Worm (Caenorhabditis elegans) whole organism, midembryonic: ENCODE measurements around the gene F20G2.5.

Experiments used
- T22C8.4 ChIP-seq: fragments of 200-800 bp; sonication (Bioruptor generic); IDR thresholded peaks from 2 replicates; pipeline ENCODE4 v1.3.6; 2022; ENCODE audit warnings: missing genetic modification characterization, missing compliant biosample characterization
- cog-1 ChIP-seq: sonication (generic microtip); optimal IDR thresholded peaks from 2 replicates; lab custom pipeline; 2016; ENCODE audit warnings: missing genetic modification characterization, missing compliant biosample characterization
- flt-1 ChIP-seq: fragments of 200-800 bp; sonication (Bioruptor generic); IDR thresholded peaks from 2 replicates; pipeline ENCODE4 v1.3.6; 2022; ENCODE audit warnings: missing genetic modification characterization, missing compliant biosample characterization
- klf-2 ChIP-seq: fragments of 200-800 bp; sonication (Bioruptor generic); conservative IDR thresholded peaks from 2 replicates; pipeline ENCODE4 v1.3.6; 2022; ENCODE audit warnings: missing genetic modification reagents, missing genetic modification characterization, missing compliant biosample characterization
- med-1 ChIP-seq: sonication (generic microtip); optimal IDR thresholded peaks from 2 replicates; lab custom pipeline; 2017; ENCODE audit warnings: missing genetic modification characterization, mild to moderate bottlenecking, missing compliant biosample characterization, antibody characterized with exemption, missing genetic modification reagents; ENCODE audit not compliant: insufficient read depth
- ref-1 ChIP-seq: fragments of 200-800 bp; sonication (Bioruptor generic); conservative IDR thresholded peaks from 2 replicates; pipeline ENCODE4 v1.3.6; 2022; ENCODE audit warnings: missing genetic modification reagents, missing genetic modification characterization, missing compliant biosample characterization
- tab-1 ChIP-seq: fragments of 200-800 bp; sonication (Bioruptor generic); IDR thresholded peaks from 2 replicates; pipeline ENCODE4 v1.3.6; 2022; ENCODE audit warnings: missing genetic modification characterization, missing compliant biosample characterization
- ztf-29 ChIP-seq: fragments of 200-800 bp; sonication (Bioruptor generic); IDR thresholded peaks from 2 replicates; pipeline ENCODE4 v1.3.6; 2022; ENCODE audit warnings: missing genetic modification reagents, missing genetic modification characterization, missing compliant biosample characterization

DNA sequence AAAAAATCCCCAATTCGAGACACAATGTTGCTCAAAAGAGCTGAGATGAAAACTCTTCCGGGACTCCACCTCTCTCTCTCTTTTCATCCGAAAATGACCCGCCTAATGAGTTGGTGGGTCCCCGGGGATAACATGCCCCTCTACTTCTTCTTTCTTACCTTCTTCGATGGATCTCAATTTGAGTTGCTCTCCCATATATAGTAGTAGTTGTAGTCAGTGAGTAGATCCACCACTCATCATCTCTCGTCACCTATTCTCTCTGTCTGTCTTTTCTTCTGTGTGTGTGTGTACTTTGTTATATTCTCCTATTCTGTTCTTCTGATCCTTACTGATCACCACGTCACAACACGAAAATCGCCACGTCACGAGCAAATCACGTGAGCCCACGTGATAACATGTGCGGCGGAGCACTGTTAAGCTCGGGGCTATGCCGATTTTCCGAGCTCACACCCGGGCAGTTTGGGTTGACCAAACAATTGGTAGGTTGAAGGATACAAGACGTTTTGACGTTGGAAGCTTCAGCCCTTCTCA lies 25.0 kb downstream of the F20G2.5 start, which contains the start of gene twk-32:
- TF ChIP-seq ztf-29 (GFP tag; lab: Robert Waterston, UW): no peak
- no peak for TF ChIP-seq T22C8.4 (GFP tag; lab: Robert Waterston, UW)
- no peak for TF ChIP-seq tab-1 (GFP tag; lab: Robert Waterston, UW)
- no peak for TF ChIP-seq flt-1 (GFP tag; lab: Robert Waterston, UW)
- no peak for TF ChIP-seq med-1 (GFP tag; lab: Kevin White, UChicago)
- no peak for TF ChIP-seq klf-2 (GFP tag; lab: Robert Waterston, UW)
- TF ChIP-seq ref-1 (GFP tag; lab: Robert Waterston, UW): no peak
- TF ChIP-seq cog-1: no peak
